Worm (Caenorhabditis elegans) whole organism, L2 larva: ENCODE measurements around the gene R10E4.7.

Experiments used
- C34F6.9 ChIP-seq: fragments of 150-350 bp; optimal IDR thresholded peaks from 2 replicates; lab custom pipeline; 2014; ENCODE audit warnings: missing biosample characterization, missing genetic modification characterization
- F13H6.1 ChIP-seq: sonication (generic microtip); optimal IDR thresholded peaks from 2 replicates; lab custom pipeline; 2016; ENCODE audit warnings: missing genetic modification characterization, missing compliant biosample characterization
- R02D3.7 ChIP-seq: fragments of 150-350 bp; optimal IDR thresholded peaks from 2 replicates; lab custom pipeline; 2014; ENCODE audit warnings: missing biosample characterization, missing genetic modification characterization
- Y55F3AM.14 ChIP-seq: fragments of 200-800 bp; sonication (Bioruptor generic); optimal IDR thresholded peaks from 2 replicates; lab custom pipeline; 2018; ENCODE audit warnings: mild to moderate bottlenecking, missing genetic modification characterization, missing compliant biosample characterization
- alr-1 ChIP-seq: fragments of 150-350 bp; optimal IDR thresholded peaks from 2 replicates; lab custom pipeline; 2014; ENCODE audit warnings: missing biosample characterization, missing genetic modification characterization
- aly-2 ChIP-seq: fragments of 150-350 bp; optimal IDR thresholded peaks from 2 replicates; lab custom pipeline; 2014; ENCODE audit warnings: missing biosample characterization, missing genetic modification characterization
- ama-1 ChIP-seq: fragments of 150-350 bp; optimal IDR thresholded peaks from 2 replicates; lab custom pipeline; 2018; ENCODE audit warnings: inconsistent platforms
- blmp-1 ChIP-seq: sonication (generic microtip); optimal IDR thresholded peaks from 2 replicates; lab custom pipeline; 2017; ENCODE audit warnings: missing genetic modification characterization, mild to moderate bottlenecking, missing compliant biosample characterization, antibody characterized with exemption, moderate library complexity; ENCODE audit not compliant: insufficient read depth
- ceh-82 ChIP-seq: fragments of 150-350 bp; optimal IDR thresholded peaks from 2 replicates; lab custom pipeline; 2014; ENCODE audit warnings: missing biosample characterization, missing genetic modification characterization
- crh-2 ChIP-seq: sonication (generic microtip); optimal IDR thresholded peaks from 2 replicates; lab custom pipeline; 2017; ENCODE audit warnings: missing biosample characterization, missing genetic modification characterization
- egl-27 ChIP-seq: sonication (generic microtip); optimal IDR thresholded peaks from 3 replicates; lab custom pipeline; 2017; ENCODE audit warnings: missing biosample characterization, missing genetic modification reagents, missing genetic modification characterization
- elt-1 ChIP-seq: fragments of 150-350 bp; optimal IDR thresholded peaks from 2 replicates; lab custom pipeline; 2014; ENCODE audit warnings: missing biosample characterization, missing genetic modification characterization
- elt-3 ChIP-seq: sonication (generic microtip); optimal IDR thresholded peaks from 2 replicates; lab custom pipeline; 2017; ENCODE audit warnings: missing biosample characterization, missing genetic modification characterization
- fos-1 ChIP-seq: fragments of 150-350 bp; optimal IDR thresholded peaks from 2 replicates; lab custom pipeline; 2014; ENCODE audit warnings: missing biosample characterization, missing genetic modification characterization
- gmeb-1 ChIP-seq: fragments of 150-350 bp; optimal IDR thresholded peaks from 2 replicates; lab custom pipeline; 2014; ENCODE audit warnings: missing biosample characterization, missing genetic modification characterization
- lin-11 ChIP-seq: fragments of 150-350 bp; sonication (generic microtip); optimal IDR thresholded peaks from 2 replicates; lab custom pipeline; 2014; ENCODE audit warnings: missing biosample characterization, missing genetic modification characterization, inconsistent platforms, mixed read lengths
- lin-13 ChIP-seq: fragments of 150-350 bp; optimal IDR thresholded peaks from 2 replicates; lab custom pipeline; 2014; ENCODE audit warnings: missing biosample characterization, missing genetic modification reagents, missing genetic modification characterization
- lsy-2 ChIP-seq, 2 experiments: fragments of 150-350 bp in 1 of 2; sonication (generic microtip) in 1 of 2; optimal IDR thresholded peaks; 2 replicates each; lab custom pipeline; 2014 to 2017; ENCODE audit warnings: missing biosample characterization in 2 of 2, missing genetic modification characterization in 2 of 2
- mab-5 ChIP-seq: fragments of 150-350 bp; optimal IDR thresholded peaks from 2 replicates; lab custom pipeline; 2014; ENCODE audit warnings: missing biosample characterization, missing genetic modification characterization
- mbf-1 ChIP-seq: sonication (generic microtip); optimal IDR thresholded peaks from 2 replicates; lab custom pipeline; 2017; ENCODE audit warnings: missing biosample characterization, missing genetic modification characterization
- mdl-1 ChIP-seq, 2 experiments: fragments of 150-350 bp in 1 of 2; sonication (generic microtip) in 1 of 2; optimal IDR thresholded peaks; 2 replicates each; lab custom pipeline; 2017; ENCODE audit warnings: missing biosample characterization in 2 of 2, missing genetic modification characterization in 2 of 2
- nhr-10 ChIP-seq: sonication (generic microtip); optimal IDR thresholded peaks from 2 replicates; lab custom pipeline; 2017; ENCODE audit warnings: missing biosample characterization, missing genetic modification characterization
- nhr-11 ChIP-seq: fragments of 150-350 bp; optimal IDR thresholded peaks from 2 replicates; lab custom pipeline; 2014; ENCODE audit warnings: missing biosample characterization, missing genetic modification characterization
- nhr-12 ChIP-seq: fragments of 150-350 bp; optimal IDR thresholded peaks from 2 replicates; lab custom pipeline; 2014; ENCODE audit warnings: missing biosample characterization, missing genetic modification characterization
- nhr-129 ChIP-seq: fragments of 150-350 bp; optimal IDR thresholded peaks from 2 replicates; lab custom pipeline; 2014; ENCODE audit warnings: missing biosample characterization, missing genetic modification characterization
- nhr-21 ChIP-seq: fragments of 150-350 bp; optimal IDR thresholded peaks from 2 replicates; lab custom pipeline; 2014; ENCODE audit warnings: missing biosample characterization, missing genetic modification characterization
- nhr-23 ChIP-seq: fragments of 150-350 bp; optimal IDR thresholded peaks from 2 replicates; lab custom pipeline; 2014; ENCODE audit warnings: missing biosample characterization, missing genetic modification reagents, missing genetic modification characterization
- nhr-237 ChIP-seq: fragments of 150-350 bp; optimal IDR thresholded peaks from 2 replicates; lab custom pipeline; 2014; ENCODE audit warnings: missing biosample characterization, missing genetic modification characterization
- nhr-25 ChIP-seq: fragments of 150-350 bp; sonication (generic microtip); optimal IDR thresholded peaks from 3 replicates; lab custom pipeline; 2014; ENCODE audit warnings: missing biosample characterization, missing genetic modification characterization
- nhr-6 ChIP-seq: fragments of 150-350 bp; optimal IDR thresholded peaks from 2 replicates; lab custom pipeline; 2014; ENCODE audit warnings: missing biosample characterization, missing genetic modification characterization
- nhr-77 ChIP-seq: fragments of 150-350 bp; optimal IDR thresholded peaks from 2 replicates; lab custom pipeline; 2014; ENCODE audit warnings: missing biosample characterization, missing genetic modification characterization
- peb-1 ChIP-seq: fragments of 150-350 bp; optimal IDR thresholded peaks from 2 replicates; lab custom pipeline; 2014; ENCODE audit warnings: missing biosample characterization, missing genetic modification characterization
- sem-4 ChIP-seq: fragments of 150-350 bp; optimal IDR thresholded peaks from 2 replicates; lab custom pipeline; 2014; ENCODE audit warnings: missing biosample characterization, missing genetic modification reagents, missing genetic modification characterization
- skn-1 ChIP-seq: sonication (generic microtip); optimal IDR thresholded peaks from 2 replicates; lab custom pipeline; 2017; ENCODE audit warnings: missing biosample characterization, missing genetic modification characterization
- sma-3 ChIP-seq: sonication (generic microtip); optimal IDR thresholded peaks from 2 replicates; lab custom pipeline; 2016; ENCODE audit warnings: missing genetic modification reagents, missing genetic modification characterization, missing compliant biosample characterization
- sma-9 ChIP-seq, 2 experiments: fragments of 150-350 bp in 1 of 2; sonication (generic microtip) in 1 of 2; optimal IDR thresholded peaks; 2 replicates each; lab custom pipeline; 2014 to 2016; ENCODE audit warnings: missing genetic modification characterization in 2 of 2, mild to moderate bottlenecking in 1 of 2, missing biosample characterization in 1 of 2, missing compliant biosample characterization in 1 of 2, missing genetic modification reagents in 1 of 2, moderate library complexity in 1 of 2
- snpc-4 ChIP-seq: fragments of 150-350 bp; optimal IDR thresholded peaks from 2 replicates; lab custom pipeline; 2014; ENCODE audit warnings: missing biosample characterization, missing genetic modification characterization
- unc-55 ChIP-seq: fragments of 150-350 bp; sonication (generic microtip); optimal IDR thresholded peaks from 3 replicates; lab custom pipeline; 2014; ENCODE audit warnings: missing biosample characterization, missing genetic modification reagents, missing genetic modification characterization
- unc-62 ChIP-seq: fragments of 150-350 bp; optimal IDR thresholded peaks from 2 replicates; lab custom pipeline; 2014; ENCODE audit warnings: missing biosample characterization, missing genetic modification reagents, missing genetic modification characterization
- zag-1 ChIP-seq: fragments of 150-350 bp; optimal IDR thresholded peaks from 2 replicates; lab custom pipeline; 2014; ENCODE audit warnings: missing biosample characterization, missing genetic modification characterization
- ztf-11 ChIP-seq: sonication (generic microtip); optimal IDR thresholded peaks from 2 replicates; lab custom pipeline; 2017; ENCODE audit warnings: missing biosample characterization, missing genetic modification characterization
- ztf-4 ChIP-seq: fragments of 150-350 bp; optimal IDR thresholded peaks from 2 replicates; lab custom pipeline; 2014; ENCODE audit warnings: missing biosample characterization, missing genetic modification characterization

Gene R10E4.7

ce11 chrIII:4302293-4302692 lies 7.7 kb downstream of the R10E4.7 start, which contains the start of gene R10E4.9:
Gene R10E4.9, minus strand, starts transcription at chrIII:4302393.
- TF ChIP-seq nhr-77 (tag; lab: Kevin White, UChicago) (no peak), C34F6.9 (tag; lab: Kevin White, UChicago) (no peak), nhr-23 (tag; lab: Kevin White, UChicago) (no peak), zag-1 (tag; lab: Kevin White, UChicago) (no peak), nhr-237 (tag; lab: Kevin White, UChicago) (no peak), fos-1 (tag; lab: Kevin White, UChicago) (no peak), aly-2 (tag; lab: Kevin White, UChicago) (no peak), lsy-2 (tag; optimal IDR thresholded peaks at IDR 0.05; lab: Kevin White, UChicago) (no peak), ama-1 (lab: Kevin White, UChicago) (no peak), lin-11 (no peak), elt-3 (no peak), mbf-1 (no peak), nhr-10 (tag; lab: Kevin White, UChicago) (no peak), R02D3.7 (no peak), egl-27 (tag; lab: Kevin White, UChicago) (no peak), nhr-11 (tag; lab: Kevin White, UChicago) (no peak)

ce11 chrIII:4302780-4303179 lies 8.2 kb downstream of the R10E4.7 start:
- TF ChIP-seq nhr-12 (tag; lab: Kevin White, UChicago) = no peak
- no peak for TF ChIP-seq mab-5 (tag; lab: Kevin White, UChicago)
- TF ChIP-seq nhr-25 (tag; lab: Kevin White, UChicago) = peak; percentile 21
- no peak for TF ChIP-seq lin-13
- TF ChIP-seq, all 48 proteins: peak for 1

ce11 chrIII:4309303-4309702 lies 14.7 kb downstream of the R10E4.7 start:
- no peak for TF ChIP-seq nhr-25 (tag; lab: Kevin White, UChicago)
- no peak for TF ChIP-seq sma-9 (GFP tag; optimal IDR thresholded peaks at IDR 0.05; lab: Kevin White, UChicago)
- TF ChIP-seq sma-9 (tag; optimal IDR thresholded peaks at IDR 0.05; lab: Kevin White, UChicago) = no peak
- TF ChIP-seq egl-27 (tag; lab: Kevin White, UChicago) = no peak
- no peak for TF ChIP-seq snpc-4 (tag; lab: Kevin White, UChicago)
- no peak for TF ChIP-seq Y55F3AM.14
- no peak for TF ChIP-seq lsy-2 (tag; optimal IDR thresholded peaks at IDR 0.05; lab: Kevin White, UChicago)
- TF ChIP-seq fos-1 (tag; lab: Kevin White, UChicago) = no peak
- no peak for TF ChIP-seq blmp-1 (tag; lab: Kevin White, UChicago)
- TF ChIP-seq ceh-82 (tag; lab: Kevin White, UChicago) = no peak
- no peak for TF ChIP-seq unc-55 (GFP tag; lab: Kevin White, UChicago)
- no peak for TF ChIP-seq mab-5 (tag; lab: Kevin White, UChicago)
- TF ChIP-seq alr-1 = no peak
- TF ChIP-seq unc-62 (GFP tag; lab: Kevin White, UChicago) = no peak
- TF ChIP-seq nhr-21 = no peak

ce11 chrIII:4313061-4313962 lies 18.7 kb downstream of the R10E4.7 start, which contains the start of the genes evl-14 and dcn-1:
Gene evl-14, minus strand, starts transcription at chrIII:4313128.
Gene dcn-1, plus strand, starts transcription at chrIII:4313912.
- TF ChIP-seq mab-5 (tag; lab: Kevin White, UChicago) (peak; percentile 30), nhr-237 (tag; lab: Kevin White, UChicago) (no peak), fos-1 (tag; lab: Kevin White, UChicago) (peak; percentile 73), unc-55 (GFP tag; lab: Kevin White, UChicago) (peak; percentile 92), elt-1 (tag; lab: Kevin White, UChicago) (no peak), Y55F3AM.14 (no peak), mdl-1 (tag; optimal IDR thresholded peaks at IDR 0.05; lab: Kevin White, UChicago) (peak in 1 of 2 experiments; percentile 41), egl-27 (tag; lab: Kevin White, UChicago) (no peak), nhr-129 (tag; lab: Kevin White, UChicago) (peak; percentile 85), nhr-25 (tag; lab: Kevin White, UChicago) (peak; percentile 76), crh-2 (peak; percentile 95), F13H6.1 (tag; lab: Kevin White, UChicago) (peak; percentile 61), peb-1 (tag; lab: Kevin White, UChicago) (no peak), snpc-4 (tag; lab: Kevin White, UChicago) (peak; percentile 35), nhr-12 (tag; lab: Kevin White, UChicago) (no peak), zag-1 (tag; lab: Kevin White, UChicago) (no peak), ztf-11 (tag; lab: Kevin White, UChicago) (no peak), ztf-4 (peak; percentile 11), C34F6.9 (tag; lab: Kevin White, UChicago) (peak; percentile 94), sem-4 (tag; lab: Kevin White, UChicago) (peak; percentile 47), R02D3.7 (no peak), lin-13 (peak; percentile 73), nhr-6 (peak; percentile 79), ama-1 (lab: Kevin White, UChicago) (peak; percentile 58), sma-3 (GFP tag; lab: Kevin White, UChicago) (peak; percentile 60), skn-1 (tag; lab: Kevin White, UChicago) (peak; percentile 20), gmeb-1 (tag; lab: Kevin White, UChicago) (peak; percentile 79), nhr-21 (peak; percentile 73), lsy-2 (tag; optimal IDR thresholded peaks at IDR 0.05; lab: Kevin White, UChicago) (peak; percentile 52 to 91)
